Fruit fly (Drosophila melanogaster): ENCODE data around the gene CG13933.

DNA sequence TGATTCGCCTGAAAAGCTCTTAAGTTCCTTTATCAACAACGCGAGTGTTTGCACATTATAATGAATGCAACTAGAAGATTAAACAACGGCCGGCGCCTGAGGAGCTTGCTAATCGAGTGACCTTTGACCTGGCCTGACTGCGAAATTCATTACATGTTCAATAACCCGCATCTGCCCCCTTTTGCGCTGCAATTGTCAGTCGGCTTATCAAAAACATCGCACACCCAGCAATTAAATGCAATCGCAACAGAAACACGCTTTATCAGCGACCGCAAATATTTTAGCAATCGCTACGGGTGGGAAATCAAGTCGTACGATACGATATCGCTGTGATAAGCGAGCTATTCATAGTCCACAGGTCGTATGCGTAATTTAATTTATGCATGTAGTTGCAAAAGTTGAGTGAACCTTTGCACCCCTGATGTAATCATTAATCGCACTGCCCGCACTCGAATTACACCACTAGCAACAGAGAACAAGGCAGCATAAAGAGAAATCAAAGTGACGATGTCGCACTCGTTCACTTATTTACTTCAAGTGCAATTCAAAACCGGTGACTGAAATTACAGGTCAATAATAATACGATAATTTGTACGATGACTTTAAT lies 35.3 kb downstream of the CG13933 start:
- no peak for TF ChIP-seq psq (optimal IDR thresholded peaks at IDR 0.05)
- TF ChIP-seq Dll (optimal IDR thresholded peaks at IDR 0.05), result no peak
- no peak for TF ChIP-seq CG8478 (optimal IDR thresholded peaks at IDR 0.05)
- no peak for TF ChIP-seq usp (GFP tag; optimal IDR thresholded peaks at IDR 0.05)
- no peak for TF ChIP-seq EcR (GFP tag; optimal IDR thresholded peaks at IDR 0.05)

Measured in whole organism.